Fruit fly (Drosophila melanogaster): ENCODE results near the gene hydra.

- TF ChIP-seq CG8478 (optimal IDR thresholded peaks at IDR 0.05), result no peak
- no peak for TF ChIP-seq CTCF (optimal IDR thresholded peaks at IDR 0.05)
Observed at dm6 chrX:20691213-20691612, 14.3 kb upstream of the hydra start.
